Worm (Caenorhabditis elegans): ENCODE measurements around the gene F13H10.5.
"Not testable (repeated sequence)": the region's sequence is repeated elsewhere in the genome, so short reads cannot be mapped to it uniquely, and the experiment has no call there.

DNA sequence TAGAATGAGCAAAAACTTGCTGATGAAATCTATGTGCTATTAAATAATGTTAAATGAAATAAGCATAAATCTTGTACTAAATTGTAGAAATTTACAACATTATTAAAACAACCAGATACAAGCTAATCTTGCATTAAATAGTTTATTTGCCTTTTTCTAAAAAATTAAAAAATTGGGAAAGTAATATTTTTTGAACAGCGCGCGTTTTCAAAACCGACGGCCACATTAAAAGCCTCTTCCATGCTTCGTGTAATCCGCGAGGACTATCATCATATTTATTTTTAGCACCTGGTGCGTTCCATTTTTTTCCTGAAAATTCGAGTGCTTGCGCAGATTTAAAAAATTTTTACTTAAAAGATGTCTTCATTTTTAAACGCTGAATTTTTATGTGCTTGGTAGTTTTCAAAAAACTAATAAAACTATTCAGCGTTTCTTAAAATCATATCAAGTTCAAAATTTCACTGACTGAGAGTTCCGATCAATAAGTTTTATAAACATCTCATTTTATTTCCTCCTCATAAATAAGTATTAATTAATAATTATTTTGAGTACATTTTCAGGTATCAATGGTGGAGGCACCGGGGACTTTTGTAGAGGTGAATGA lies 3.4 kb upstream of the F13H10.5 start, which contains the start of gene Y43E12A.3:
- TF ChIP-seq elt-2, nhr-25, fkh-2, egl-27, snpc-4, elt-3, mdl-1, nhr-12, nhr-77, pha-4, fos-1, jun-1, hmg-11, ztf-4 (tag; optimal IDR thresholded peaks at IDR 0.05): not testable (repeated sequence)

Measured in whole organism, L3 larva.